Fruit fly (Drosophila melanogaster) whole organism, embryonic: ENCODE measurements around the gene PIG-T.
A peak's percentile ranks its signal among the peaks of the same experiment; 100 is the strongest.

Experiments used
- CG10147 ChIP-seq: fragments of 200-800 bp; sonication (Bioruptor generic); optimal IDR thresholded peaks from 2 replicates; lab custom pipeline; 2019; ENCODE audit warnings: missing biosample characterization, mild to moderate bottlenecking, missing genetic modification characterization, moderate library complexity
- CG11504 ChIP-seq: fragments of 200-800 bp; sonication (Bioruptor generic); optimal IDR thresholded peaks from 3 replicates; lab custom pipeline; 2019; ENCODE audit warnings: missing biosample characterization, mild to moderate bottlenecking, missing genetic modification characterization, moderate library complexity
- CG14014 ChIP-seq: fragments of 200-800 bp; sonication (Bioruptor generic); IDR thresholded peaks from 2 replicates; pipeline ENCODE4 v1.3.6; 2022; ENCODE audit warnings: missing biosample characterization, missing genetic modification characterization
- CG18476 ChIP-seq: fragments of 200-800 bp; sonication (Bioruptor generic); optimal IDR thresholded peaks from 2 replicates; lab custom pipeline; 2016; ENCODE audit warnings: missing biosample characterization, mild to moderate bottlenecking, missing genetic modification characterization
- CG2129 ChIP-seq: fragments of 200-800 bp; sonication (Bioruptor generic); IDR thresholded peaks from 2 replicates; pipeline ENCODE4 v1.3.6; 2022; ENCODE audit warnings: missing biosample characterization, missing genetic modification characterization; ENCODE audit not compliant: partially characterized antibody
- CG2678 ChIP-seq: fragments of 200-800 bp; sonication (Bioruptor generic); optimal IDR thresholded peaks from 3 replicates; lab custom pipeline; 2019; ENCODE audit warnings: missing biosample characterization, mild to moderate bottlenecking, missing genetic modification characterization, moderate library complexity
- CG3163 ChIP-seq: fragments of 200-800 bp; sonication (Bioruptor generic); optimal IDR thresholded peaks from 3 replicates; lab custom pipeline; 2016; ENCODE audit warnings: missing biosample characterization, missing genetic modification characterization
- CG3726 ChIP-seq: fragments of 200-800 bp; sonication (Bioruptor generic); IDR thresholded peaks from 3 replicates; pipeline ENCODE4, ENCODE4 v1.3.6; 2022; ENCODE audit warnings: missing biosample characterization, missing genetic modification characterization
- CG4360 ChIP-seq: fragments of 200-800 bp; sonication (Bioruptor generic); IDR thresholded peaks from 2 replicates; pipeline ENCODE4 v1.3.6; 2022; ENCODE audit warnings: missing biosample characterization, missing genetic modification characterization
- CG4707 ChIP-seq: fragments of 200-800 bp; sonication (Bioruptor generic); optimal IDR thresholded peaks from 2 replicates; lab custom pipeline; 2018; ENCODE audit warnings: missing biosample characterization, mild to moderate bottlenecking, missing genetic modification characterization, moderate library complexity
- CG5245 ChIP-seq: fragments of 200-800 bp; sonication (Bioruptor generic); optimal IDR thresholded peaks from 3 replicates; lab custom pipeline; 2016; ENCODE audit warnings: missing biosample characterization, missing genetic modification characterization
- CG6654 ChIP-seq: fragments of 200-800 bp; sonication (Bioruptor generic); optimal IDR thresholded peaks from 2 replicates; lab custom pipeline; 2017; ENCODE audit warnings: missing biosample characterization, mild to moderate bottlenecking, missing genetic modification characterization
- CG7839 ChIP-seq: fragments of 200-800 bp; sonication (Bioruptor generic); optimal IDR thresholded peaks from 3 replicates; lab custom pipeline; 2018; ENCODE audit warnings: missing biosample characterization, mild to moderate bottlenecking, missing genetic modification characterization, moderate library complexity
- CG9932 ChIP-seq: fragments of 200-800 bp; sonication (Bioruptor generic); IDR thresholded peaks from 2 replicates; pipeline ENCODE4 v1.3.6; 2022; ENCODE audit warnings: missing biosample characterization, missing genetic modification characterization
- D19A ChIP-seq: fragments of 200-800 bp; optimal IDR thresholded peaks from 3 replicates; lab custom pipeline; 2019; ENCODE audit warnings: missing biosample characterization, mild to moderate bottlenecking, missing genetic modification characterization, moderate library complexity
- E2f2 ChIP-seq: fragments of 200-800 bp; sonication (Bioruptor generic); IDR thresholded peaks from 2 replicates; pipeline ENCODE4 v1.3.6; 2022; ENCODE audit warnings: missing biosample characterization, missing genetic modification characterization
- Elba2 ChIP-seq: fragments of 200-800 bp; sonication (Bioruptor generic); optimal IDR thresholded peaks from 3 replicates; lab custom pipeline; 2016; ENCODE audit warnings: missing biosample characterization, missing genetic modification characterization
- GATAe ChIP-seq: fragments of 200-800 bp; sonication (Bioruptor generic); conservative IDR thresholded peaks from 2 replicates; pipeline ENCODE4 v1.3.6; 2022; ENCODE audit warnings: missing biosample characterization, missing genetic modification characterization
- MTF-1 ChIP-seq: fragments of 200-800 bp; sonication (Bioruptor generic); optimal IDR thresholded peaks from 2 replicates; lab custom pipeline; 2018; ENCODE audit warnings: missing biosample characterization, mild to moderate bottlenecking, missing genetic modification characterization, borderline replicate concordance
- Med ChIP-seq: fragments of 200-800 bp; sonication (Bioruptor generic); peaks from one replicate; lab custom pipeline; 2016; ENCODE audit warnings: missing biosample characterization, missing genetic modification characterization, mild to moderate bottlenecking, inconsistent platforms, moderate library complexity
- Scr ChIP-seq: fragments of 200-800 bp; sonication (Bioruptor generic); IDR thresholded peaks from 2 replicates; pipeline ENCODE4 v1.3.6; 2022; ENCODE audit warnings: missing biosample characterization, missing genetic modification characterization; ENCODE audit not compliant: partially characterized antibody
- Side ChIP-seq: fragments of 200-800 bp; sonication (Bioruptor generic); optimal IDR thresholded peaks from 2 replicates; lab custom pipeline; 2016; ENCODE audit warnings: missing biosample characterization, missing genetic modification characterization
- Six4 ChIP-seq: fragments of 200-800 bp; sonication (Bioruptor generic); optimal IDR thresholded peaks from 2 replicates; lab custom pipeline; 2016; ENCODE audit warnings: missing biosample characterization, missing genetic modification characterization
- Sox100B ChIP-seq: fragments of 200-800 bp; sonication (Bioruptor generic); optimal IDR thresholded peaks from 3 replicates; lab custom pipeline; 2018; ENCODE audit warnings: missing biosample characterization, mild to moderate bottlenecking, missing genetic modification characterization
- TFAM ChIP-seq: fragments of 200-800 bp; sonication (Bioruptor generic); optimal IDR thresholded peaks from 2 replicates; lab custom pipeline; 2017; ENCODE audit warnings: missing biosample characterization, missing genetic modification characterization, inconsistent platforms
- chinmo ChIP-seq: fragments of 200-800 bp; sonication (Bioruptor generic); IDR thresholded peaks from 4 replicates; pipeline ENCODE4 v1.3.6; 2022; ENCODE audit warnings: missing biosample characterization, missing genetic modification characterization; ENCODE audit not compliant: partially characterized antibody
- croc ChIP-seq: fragments of 200-800 bp; sonication (Bioruptor generic); conservative IDR thresholded peaks from 3 replicates; pipeline ENCODE4 v1.3.6; 2022; ENCODE audit warnings: missing biosample characterization, missing genetic modification characterization
- crol ChIP-seq: fragments of 200-800 bp; sonication (Bioruptor generic); IDR thresholded peaks from 2 replicates; pipeline ENCODE4 v1.3.6; 2022; ENCODE audit warnings: missing biosample characterization, missing genetic modification characterization
- fd102C ChIP-seq: fragments of 200-800 bp; sonication (Bioruptor generic); optimal IDR thresholded peaks from 2 replicates; lab custom pipeline; 2018; ENCODE audit warnings: missing biosample characterization, mild to moderate bottlenecking, missing genetic modification characterization, moderate library complexity
- fd64A ChIP-seq: fragments of 200-800 bp; sonication (Bioruptor generic); optimal IDR thresholded peaks from 3 replicates; lab custom pipeline; 2018; ENCODE audit warnings: missing biosample characterization, mild to moderate bottlenecking, missing genetic modification characterization
- gem ChIP-seq: fragments of 200-800 bp; sonication (Bioruptor generic); optimal IDR thresholded peaks from 2 replicates; lab custom pipeline; 2019; ENCODE audit warnings: missing biosample characterization, mild to moderate bottlenecking, missing genetic modification characterization, moderate library complexity
- grn ChIP-seq: fragments of 200-800 bp; sonication (Bioruptor generic); optimal IDR thresholded peaks from 3 replicates; lab custom pipeline; 2017; ENCODE audit warnings: missing biosample characterization, missing genetic modification characterization
- jigr1 ChIP-seq: fragments of 200-800 bp; sonication (Bioruptor generic); IDR thresholded peaks from 3 replicates; pipeline ENCODE4 v1.3.6; 2022; ENCODE audit warnings: missing biosample characterization, missing genetic modification characterization
- jumu ChIP-seq: fragments of 200-800 bp; sonication (Bioruptor generic); optimal IDR thresholded peaks from 3 replicates; lab custom pipeline; 2016; ENCODE audit warnings: missing biosample characterization, missing genetic modification characterization
- kay ChIP-seq: fragments of 200-800 bp; sonication (Bioruptor generic); optimal IDR thresholded peaks from 2 replicates; lab custom pipeline; 2016; ENCODE audit warnings: missing biosample characterization, missing genetic modification characterization
- lab ChIP-seq: fragments of 200-800 bp; sonication (Bioruptor generic); optimal IDR thresholded peaks from 3 replicates; lab custom pipeline; 2017; ENCODE audit warnings: missing biosample characterization, missing genetic modification characterization, mild to moderate bottlenecking, moderate library complexity, missing genetic modification reagents
- lilli ChIP-seq: fragments of 200-800 bp; sonication (Bioruptor generic); optimal IDR thresholded peaks from 3 replicates; lab custom pipeline; 2016; ENCODE audit warnings: missing biosample characterization, missing genetic modification characterization
- oc ChIP-seq: fragments of 200-800 bp; sonication (Bioruptor generic); optimal IDR thresholded peaks from 2 replicates; lab custom pipeline; 2018; ENCODE audit warnings: missing biosample characterization, mild to moderate bottlenecking, missing genetic modification characterization, moderate library complexity
- pzg ChIP-seq: fragments of 200-800 bp; sonication (Bioruptor generic); optimal IDR thresholded peaks from 3 replicates; lab custom pipeline; 2018; ENCODE audit warnings: missing biosample characterization, mild to moderate bottlenecking, missing genetic modification characterization, moderate library complexity
- repo ChIP-seq: fragments of 200-800 bp; sonication (Bioruptor generic); optimal IDR thresholded peaks from 2 replicates; lab custom pipeline; 2016; ENCODE audit warnings: missing biosample characterization, missing genetic modification characterization
- rib ChIP-seq: fragments of 200-800 bp; sonication (Bioruptor generic); IDR thresholded peaks from 2 replicates; pipeline ENCODE4 v1.3.6; 2022; ENCODE audit warnings: missing biosample characterization, missing genetic modification characterization
- row ChIP-seq: fragments of 200-800 bp; sonication (Bioruptor generic); IDR thresholded peaks from 3 replicates; pipeline ENCODE4 v1.3.6; 2022; ENCODE audit warnings: missing biosample characterization, missing genetic modification characterization
- sd ChIP-seq: fragments of 200-800 bp; sonication (Bioruptor generic); optimal IDR thresholded peaks from 3 replicates; lab custom pipeline; 2018; ENCODE audit warnings: missing biosample characterization, mild to moderate bottlenecking, missing genetic modification characterization, moderate library complexity
- seq ChIP-seq: fragments of 200-800 bp; sonication (Bioruptor generic); IDR thresholded peaks from 2 replicates; pipeline ENCODE4 v1.3.6; 2022; ENCODE audit warnings: missing biosample characterization, missing genetic modification characterization
- sr ChIP-seq: fragments of 200-800 bp; sonication (Bioruptor generic); IDR thresholded peaks from 3 replicates; pipeline ENCODE4 v1.3.6; 2022; ENCODE audit warnings: missing biosample characterization, missing genetic modification characterization
- tgo ChIP-seq: fragments of 200-800 bp; sonication (Bioruptor generic); IDR thresholded peaks from 3 replicates; pipeline ENCODE4 v1.3.6; 2022; ENCODE audit warnings: missing biosample characterization, missing genetic modification characterization
- tin ChIP-seq: fragments of 200-800 bp; sonication (Bioruptor generic); optimal IDR thresholded peaks from 3 replicates; lab custom pipeline; 2016; ENCODE audit warnings: missing biosample characterization, missing genetic modification characterization
- tna ChIP-seq: fragments of 200-800 bp; sonication (Bioruptor generic); IDR thresholded peaks from 2 replicates; pipeline ENCODE4 v1.3.6; 2022; ENCODE audit warnings: missing biosample characterization, missing genetic modification characterization; ENCODE audit not compliant: partially characterized antibody

PIG-T gene

DNA sequence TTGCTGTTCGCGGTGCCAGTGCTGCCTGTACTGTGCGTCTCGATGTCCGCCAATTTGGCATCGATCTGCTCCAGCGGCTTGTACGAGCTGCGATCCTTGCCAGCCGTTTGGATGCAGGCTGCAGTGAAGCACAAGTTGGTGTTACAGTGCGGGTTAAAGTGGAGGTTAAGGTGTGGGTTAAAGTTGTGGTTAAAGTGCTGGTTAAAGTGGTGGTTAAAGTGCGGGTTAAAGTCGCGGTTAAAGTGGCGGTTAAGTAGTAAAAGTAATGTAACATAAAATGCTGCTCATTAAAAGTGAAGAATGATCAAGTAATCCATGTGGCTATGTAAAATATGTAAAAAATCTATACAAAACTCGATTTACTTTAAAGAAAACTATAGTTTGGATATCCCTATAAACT, 45.1 kb upstream of the PIG-T start (continued):
- no peak for TF ChIP-seq CG3726 (GFP tag; lab: Robert Waterston, UW)
- no peak for TF ChIP-seq lilli (GFP tag; lab: Kevin White, UChicago)
- TF ChIP-seq CG5245 (GFP tag; lab: Kevin White, UChicago), result no peak
- no peak for TF ChIP-seq CG14014
- TF ChIP-seq jumu (GFP tag; lab: Kevin White, UChicago), result no peak
- no peak for TF ChIP-seq CG10147 (GFP tag; lab: Kevin White, UChicago)
- no peak for TF ChIP-seq croc (GFP tag; lab: Robert Waterston, UW)
- TF ChIP-seq CG3163 (GFP tag; lab: Kevin White, UChicago), result no peak
- no peak for TF ChIP-seq fd64A (GFP tag; lab: Kevin White, UChicago)
- TF ChIP-seq rib (GFP tag; lab: Robert Waterston, UW), result no peak
- no peak for TF ChIP-seq fd102C (GFP tag; lab: Kevin White, UChicago)
- TF ChIP-seq jigr1 (GFP tag; lab: Robert Waterston, UW), result no peak
- no peak for TF ChIP-seq repo (GFP tag; lab: Kevin White, UChicago)
- TF ChIP-seq Sox100B (GFP tag; lab: Kevin White, UChicago), result no peak
- no peak for TF ChIP-seq kay (GFP tag; lab: Kevin White, UChicago)
- TF ChIP-seq TFAM, result no peak
- TF ChIP-seq CG4360, result no peak
- TF ChIP-seq seq (GFP tag; lab: Robert Waterston, UW), result no peak

dm6 chrX:8450214-8450904, 43.3 kb upstream of the PIG-T start:
- TF ChIP-seq crol, result peak; percentile 73
- TF ChIP-seq Med (GFP tag; lab: Kevin White, UChicago), result peak; percentile 21
- TF ChIP-seq oc (tag; lab: Kevin White, UChicago), result no peak
- TF ChIP-seq sd (tag; lab: Kevin White, UChicago), result peak; percentile 78
- TF ChIP-seq sr, result peak; percentile 43; the same call in 1 of the 3 replicates
- no peak for TF ChIP-seq Side (GFP tag; lab: Kevin White, UChicago)
- TF ChIP-seq tna (GFP tag; lab: Robert Waterston, UW), result no peak
- TF ChIP-seq kay (GFP tag; lab: Kevin White, UChicago), result peak; percentile 35
- TF ChIP-seq CG9932, result 0 out of 2 replicates have a peak, but pooled peaks have one; percentile 18
- no peak for TF ChIP-seq CG18476 (GFP tag; lab: Kevin White, UChicago)
- peak; percentile 48; the same call in 2 of the 3 replicates for TF ChIP-seq row
- peak; percentile 24 for TF ChIP-seq CG2678 (tag; lab: Kevin White, UChicago)
- peak; percentile 70; the same call in 2 of the 4 replicates for TF ChIP-seq chinmo
- TF ChIP-seq GATAe (GFP tag; lab: Robert Waterston, UW), result peak; percentile 64
- no peak for TF ChIP-seq CG6654 (GFP tag; lab: Kevin White, UChicago)
- TF ChIP-seq lab, result peak; percentile 8
- no peak for TF ChIP-seq Scr (GFP tag; lab: Robert Waterston, UW)
- peak; percentile 85 for TF ChIP-seq D19A (tag; lab: Kevin White, UChicago)
- no peak for TF ChIP-seq Six4 (GFP tag; lab: Kevin White, UChicago)
- no peak for TF ChIP-seq CG4707
- TF ChIP-seq Elba2 (GFP tag; lab: Kevin White, UChicago), result no peak
- TF ChIP-seq CG11504 (tag; lab: Kevin White, UChicago), result peak; percentile 24
- TF ChIP-seq tgo, result no peak; the same call in 2 of the 3 replicates
- peak; percentile 75 for TF ChIP-seq grn (GFP tag; lab: Kevin White, UChicago)
- no peak for TF ChIP-seq tin
- TF ChIP-seq MTF-1 (GFP tag; lab: Kevin White, UChicago), result no peak
- peak; percentile 4 for TF ChIP-seq lilli (GFP tag; lab: Kevin White, UChicago)
- peak; percentile 12 for TF ChIP-seq CG7839 (tag; lab: Kevin White, UChicago)
- TF ChIP-seq gem (tag; lab: Kevin White, UChicago), result peak; percentile 27
- no peak for TF ChIP-seq CG2129 (GFP tag; lab: Robert Waterston, UW)
- TF ChIP-seq pzg (GFP tag; lab: Kevin White, UChicago), result no peak
- 0 out of 2 replicates have a peak, but pooled peaks have one; percentile 17 for TF ChIP-seq E2f2 (GFP tag; lab: Robert Waterston, UW)
